Worm (Caenorhabditis elegans) whole organism, L4 larva: ENCODE results near the gene chat-1.

Experiments
- D1046.2 ChIP-seq: fragments of 200-800 bp; sonication (Bioruptor generic); IDR thresholded peaks from 2 replicates; pipeline ENCODE4 v1.3.6; 2022; ENCODE audit warnings: missing genetic modification characterization, missing compliant biosample characterization
- F49E8.2 ChIP-seq: sonication (generic microtip); optimal IDR thresholded peaks from 2 replicates; lab custom pipeline; 2016; ENCODE audit warnings: missing compliant biosample characterization, mild to moderate bottlenecking, missing genetic modification characterization, borderline replicate concordance
- T26A8.4 ChIP-seq: fragments of 200-800 bp; sonication (Bioruptor generic); IDR thresholded peaks from 2 replicates; pipeline ENCODE4 v1.3.6; 2022; ENCODE audit warnings: missing genetic modification characterization, missing compliant biosample characterization
- Y105C5A.15 ChIP-seq: fragments of 200-800 bp; sonication (Bioruptor generic); IDR thresholded peaks from 2 replicates; pipeline ENCODE4 v1.3.6; 2022; ENCODE audit warnings: missing genetic modification characterization, missing compliant biosample characterization
- Y48G9A.11 ChIP-seq: fragments of 200-800 bp; sonication (Bioruptor generic); IDR thresholded peaks from 2 replicates; pipeline ENCODE4 v1.3.6; 2022; ENCODE audit warnings: missing genetic modification reagents, missing genetic modification characterization, missing compliant biosample characterization
- Y5F2A.4 ChIP-seq: fragments of 200-800 bp; sonication (Bioruptor generic); optimal IDR thresholded peaks from 2 replicates; lab custom pipeline; 2018; ENCODE audit warnings: mild to moderate bottlenecking, missing genetic modification characterization, missing compliant biosample characterization
- Y75B8A.6 ChIP-seq: fragments of 200-800 bp; sonication (Bioruptor generic); IDR thresholded peaks from 2 replicates; pipeline ENCODE4 v1.3.6; 2022; ENCODE audit warnings: missing genetic modification reagents, missing genetic modification characterization, missing compliant biosample characterization
- aha-1 ChIP-seq: fragments of 150-350 bp; peaks from one replicate; lab custom pipeline; 2014; ENCODE audit warnings: missing biosample characterization, missing genetic modification characterization
- aly-2 ChIP-seq: sonication (generic microtip); optimal IDR thresholded peaks from 2 replicates; lab custom pipeline; 2018; ENCODE audit warnings: missing biosample characterization, missing genetic modification characterization
- arid-1 ChIP-seq: fragments of 200-800 bp; sonication (Bioruptor generic); conservative IDR thresholded peaks from 2 replicates; pipeline ENCODE4 v1.3.6; 2022; ENCODE audit warnings: missing genetic modification reagents, missing genetic modification characterization, missing compliant biosample characterization
- attf-4 ChIP-seq: sonication (generic microtip); optimal IDR thresholded peaks from 3 replicates; lab custom pipeline; 2017; ENCODE audit warnings: missing biosample characterization, missing genetic modification characterization
- ceh-20 ChIP-seq: fragments of 200-800 bp; sonication (Bioruptor generic); IDR thresholded peaks from 2 replicates; pipeline ENCODE4 v1.3.6; 2022; ENCODE audit warnings: missing genetic modification reagents, missing genetic modification characterization, missing compliant biosample characterization
- ceh-28 ChIP-seq: fragments of 150-350 bp; optimal IDR thresholded peaks from 2 replicates; lab custom pipeline; 2014; ENCODE audit warnings: missing biosample characterization, missing genetic modification reagents, missing genetic modification characterization
- ceh-62 ChIP-seq: sonication (generic microtip); optimal IDR thresholded peaks from 2 replicates; lab custom pipeline; 2017; ENCODE audit warnings: missing biosample characterization, missing genetic modification characterization
- ceh-82 ChIP-seq: sonication (generic microtip); optimal IDR thresholded peaks from 2 replicates; lab custom pipeline; 2017; ENCODE audit warnings: missing biosample characterization, missing genetic modification characterization
- cey-2 ChIP-seq: sonication (generic microtip); optimal IDR thresholded peaks from 3 replicates; lab custom pipeline; 2017; ENCODE audit warnings: missing genetic modification characterization, mild to moderate bottlenecking, missing compliant biosample characterization, antibody characterized with exemption, borderline replicate concordance; ENCODE audit not compliant: insufficient read depth
- ctbp-1 ChIP-seq: fragments of 200-800 bp; sonication (Bioruptor generic); IDR thresholded peaks from 2 replicates; pipeline ENCODE4 v1.3.6; 2022; ENCODE audit warnings: missing genetic modification reagents, missing genetic modification characterization, missing compliant biosample characterization
- daf-16 ChIP-seq, 3 experiments: sonication (generic microtip); optimal IDR thresholded peaks; 2 replicates each; lab custom pipeline; 2016 to 2017; ENCODE audit warnings: missing genetic modification characterization in 3 of 3, missing genetic modification reagents in 3 of 3, mild to moderate bottlenecking in 2 of 3, missing compliant biosample characterization in 2 of 3, missing biosample characterization in 1 of 3, moderate library complexity in 1 of 3
- daf-8 ChIP-seq: fragments of 200-800 bp; sonication (Bioruptor generic); IDR thresholded peaks from 2 replicates; pipeline ENCODE4 v1.3.6; 2022; ENCODE audit warnings: missing genetic modification characterization, missing compliant biosample characterization
- duxl-1 ChIP-seq: sonication (generic microtip); optimal IDR thresholded peaks from 2 replicates; lab custom pipeline; 2016; ENCODE audit warnings: mild to moderate bottlenecking, missing genetic modification characterization, moderate library complexity, missing compliant biosample characterization; ENCODE audit not compliant: poor library complexity
- dve-1 ChIP-seq: sonication (generic microtip); optimal IDR thresholded peaks from 2 replicates; lab custom pipeline; 2017; ENCODE audit warnings: antibody characterized with exemption, mild to moderate bottlenecking, missing genetic modification characterization, missing compliant biosample characterization; ENCODE audit not compliant: insufficient read depth
- egl-27 ChIP-seq: sonication (generic microtip); optimal IDR thresholded peaks from 3 replicates; lab custom pipeline; 2017; ENCODE audit warnings: missing biosample characterization, missing genetic modification reagents, missing genetic modification characterization
- fkh-10 ChIP-seq: fragments of 150-350 bp; optimal IDR thresholded peaks from 2 replicates; lab custom pipeline; 2014; ENCODE audit warnings: missing biosample characterization, missing genetic modification reagents, missing genetic modification characterization
- fos-1 ChIP-seq: fragments of 150-350 bp; optimal IDR thresholded peaks from 2 replicates; lab custom pipeline; 2014; ENCODE audit warnings: missing biosample characterization, missing genetic modification characterization
- gei-8 ChIP-seq: fragments of 200-800 bp; sonication (Bioruptor generic); optimal IDR thresholded peaks from 2 replicates; lab custom pipeline; 2018; ENCODE audit warnings: mild to moderate bottlenecking, missing genetic modification characterization, missing compliant biosample characterization
- hlh-11 ChIP-seq: fragments of 200-800 bp; sonication (Bioruptor generic); optimal IDR thresholded peaks from 2 replicates; lab custom pipeline; 2018; ENCODE audit warnings: mild to moderate bottlenecking, missing genetic modification characterization, missing compliant biosample characterization
- hlh-30 ChIP-seq: sonication (generic microtip); optimal IDR thresholded peaks from 2 replicates; lab custom pipeline; 2017; ENCODE audit warnings: antibody characterized with exemption, mild to moderate bottlenecking, missing genetic modification characterization, missing compliant biosample characterization; ENCODE audit not compliant: insufficient read depth
- lin-13 ChIP-seq: fragments of 150-350 bp; optimal IDR thresholded peaks from 2 replicates; lab custom pipeline; 2014; ENCODE audit warnings: missing biosample characterization, missing genetic modification reagents, missing genetic modification characterization
- lin-15B ChIP-seq: fragments of 150-350 bp; sonication (generic microtip); optimal IDR thresholded peaks from 3 replicates; lab custom pipeline; 2014; ENCODE audit warnings: missing biosample characterization, missing genetic modification characterization
- lin-29 ChIP-seq: fragments of 200-800 bp; sonication (Bioruptor generic); IDR thresholded peaks from 2 replicates; pipeline ENCODE4 v1.3.6; 2022; ENCODE audit warnings: missing genetic modification reagents, missing genetic modification characterization, missing compliant biosample characterization
- lsy-2 ChIP-seq, 2 experiments: fragments of 150-350 bp in 1 of 2; sonication (generic microtip) in 1 of 2; optimal IDR thresholded peaks; 2 replicates each; lab custom pipeline; 2014 to 2017; ENCODE audit warnings: missing biosample characterization in 2 of 2, missing genetic modification characterization in 2 of 2
- madf-9 ChIP-seq: fragments of 200-800 bp; sonication (Bioruptor generic); conservative IDR thresholded peaks from 2 replicates; pipeline ENCODE4 v1.3.6; 2022; ENCODE audit warnings: missing genetic modification reagents, missing genetic modification characterization, missing compliant biosample characterization
- mdl-1 ChIP-seq, 2 experiments: fragments of 150-350 bp in 1 of 2; sonication (generic microtip) in 1 of 2; optimal IDR thresholded peaks; 2 replicates each; lab custom pipeline; 2014 to 2017; ENCODE audit warnings: missing biosample characterization in 2 of 2, missing genetic modification characterization in 2 of 2
- mxl-2 ChIP-seq: fragments of 200-800 bp; sonication (Bioruptor generic); conservative IDR thresholded peaks from 2 replicates; pipeline ENCODE4 v1.3.6; 2022; ENCODE audit warnings: missing genetic modification reagents, missing genetic modification characterization, missing compliant biosample characterization
- mxl-3 ChIP-seq: fragments of 200-800 bp; sonication (Bioruptor generic); optimal IDR thresholded peaks from 2 replicates; lab custom pipeline; 2018; ENCODE audit warnings: mild to moderate bottlenecking, missing genetic modification characterization, missing compliant biosample characterization
- nhr-102 ChIP-seq: sonication (generic microtip); optimal IDR thresholded peaks from 2 replicates; lab custom pipeline; 2016; ENCODE audit warnings: mild to moderate bottlenecking, missing genetic modification characterization, moderate library complexity, missing compliant biosample characterization
- nhr-237 ChIP-seq: sonication (generic microtip); optimal IDR thresholded peaks from 2 replicates; lab custom pipeline; 2017; ENCODE audit warnings: missing biosample characterization, missing genetic modification characterization
- nhr-28 ChIP-seq: fragments of 150-350 bp; optimal IDR thresholded peaks from 2 replicates; lab custom pipeline; 2014; ENCODE audit warnings: missing biosample characterization, missing genetic modification characterization
- nhr-42 ChIP-seq: fragments of 200-800 bp; sonication (Bioruptor generic); IDR thresholded peaks from 2 replicates; pipeline ENCODE4 v1.3.6; 2022; ENCODE audit warnings: missing genetic modification characterization, missing compliant biosample characterization
- nhr-6 ChIP-seq: fragments of 150-350 bp; optimal IDR thresholded peaks from 2 replicates; lab custom pipeline; 2014; ENCODE audit warnings: missing biosample characterization, missing genetic modification characterization
- nhr-77 ChIP-seq: fragments of 150-350 bp; optimal IDR thresholded peaks from 2 replicates; lab custom pipeline; 2014; ENCODE audit warnings: missing biosample characterization, missing genetic modification characterization
- pqm-1 ChIP-seq: sonication (generic microtip); optimal IDR thresholded peaks from 2 replicates; lab custom pipeline; 2017; ENCODE audit warnings: missing biosample characterization, missing genetic modification characterization
- sdz-12 ChIP-seq: fragments of 200-800 bp; sonication (Bioruptor generic); optimal IDR thresholded peaks from 2 replicates; lab custom pipeline; 2018; ENCODE audit warnings: mild to moderate bottlenecking, missing genetic modification characterization, missing compliant biosample characterization
- skn-1 ChIP-seq: fragments of 150-350 bp; optimal IDR thresholded peaks from 2 replicates; lab custom pipeline; 2014; ENCODE audit warnings: missing biosample characterization, missing genetic modification characterization
- spr-1 ChIP-seq: sonication (generic microtip); optimal IDR thresholded peaks from 2 replicates; lab custom pipeline; 2016; ENCODE audit warnings: mild to moderate bottlenecking, missing genetic modification characterization, missing compliant biosample characterization
- tra-1 ChIP-seq: fragments of 200-800 bp; sonication (Bioruptor generic); IDR thresholded peaks from 2 replicates; pipeline ENCODE4 v1.3.6; 2022; ENCODE audit warnings: missing genetic modification reagents, missing genetic modification characterization, missing compliant biosample characterization
- unc-62 ChIP-seq, 3 experiments: fragments of 150-350 bp in 1 of 3; sonication (generic microtip); optimal IDR thresholded peaks in 2 of 3; peaks in 1 of 3; 1 replicate in 1 of 3; 2 replicates in 2 of 3; lab custom pipeline; 2014 to 2017; ENCODE audit warnings: missing biosample characterization in 3 of 3, missing genetic modification characterization in 3 of 3, missing genetic modification reagents in 3 of 3, missing genotype in 1 of 3
- zfp-2 ChIP-seq: sonication (generic microtip); optimal IDR thresholded peaks from 2 replicates; lab custom pipeline; 2016; ENCODE audit warnings: mild to moderate bottlenecking, missing genetic modification characterization, missing compliant biosample characterization
- zip-11 ChIP-seq: fragments of 200-800 bp; sonication (Bioruptor generic); IDR thresholded peaks from 2 replicates; pipeline ENCODE4 v1.3.6; 2022; ENCODE audit warnings: missing genetic modification characterization, missing compliant biosample characterization

chat-1 gene

DNA sequence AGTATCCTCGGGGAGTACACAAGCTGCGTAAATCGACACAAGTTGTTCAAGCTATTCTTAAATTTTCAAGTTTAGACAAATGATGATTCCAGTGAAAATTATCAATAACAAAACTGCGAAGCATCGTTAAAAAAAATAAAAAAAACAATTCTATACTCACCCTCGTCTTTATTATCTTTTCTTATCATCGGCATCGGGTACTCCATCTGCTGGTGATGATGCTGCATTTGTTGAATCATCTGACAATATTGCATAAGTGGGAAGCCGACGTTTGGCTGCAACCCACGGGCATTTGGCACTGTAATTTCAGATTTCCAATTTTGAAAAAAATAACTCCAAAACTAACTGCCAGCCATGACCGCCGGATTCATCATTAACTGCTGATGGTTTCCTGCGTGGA, 34.2 kb downstream of the chat-1 start:
- TF ChIP-seq hlh-30 (peak; percentile 41), pqm-1 (tag; lab: Kevin White, UChicago) (peak; percentile 6), lin-13 (no peak), nhr-237 (tag; lab: Kevin White, UChicago) (no peak), nhr-28 (tag; lab: Kevin White, UChicago) (peak; percentile 31), attf-4 (no peak), skn-1 (tag; lab: Kevin White, UChicago) (no peak), dve-1 (tag; lab: Kevin White, UChicago) (peak; percentile 13), daf-16 (GFP tag; optimal IDR thresholded peaks at IDR 0.05; lab: Kevin White, UChicago) (no peak), daf-16 (tag; optimal IDR thresholded peaks at IDR 0.05; lab: Kevin White, UChicago) (peak; percentile 59), lin-29 (GFP tag; lab: Robert Waterston, UW) (no peak)

DNA sequence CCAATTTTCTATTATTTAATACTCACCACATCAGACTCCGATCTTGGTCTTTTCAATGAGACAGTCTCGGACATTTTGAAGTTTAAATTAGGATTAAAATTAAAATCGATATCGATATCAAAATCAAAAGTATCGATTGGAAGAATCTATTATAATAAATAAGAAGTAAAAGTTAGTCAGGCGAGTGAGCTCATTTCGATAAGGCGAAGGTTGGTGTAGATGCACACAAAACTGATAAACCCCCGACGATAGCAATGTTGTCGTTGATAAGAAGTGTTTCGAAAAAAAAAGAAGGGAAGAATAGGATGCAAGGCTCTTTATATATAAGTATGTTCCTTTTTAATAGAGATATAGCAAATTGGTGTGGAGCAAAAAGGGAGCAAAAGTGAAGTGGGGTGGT, 35.4 kb downstream of the chat-1 start, which contains the start of gene M01H9.4:
M01H9.4 (minus strand) TSS at position 379 of the 400 bp plus-strand sequence.
- TF ChIP-seq hlh-11 (tag; lab: Kevin White, UChicago) (peak; percentile 67), ceh-28 (no peak), unc-62 (GFP tag; optimal IDR thresholded peaks at IDR 0.05 in 1 of 2; lab: Kevin White, UChicago) (no peak), unc-62 (tag; optimal IDR thresholded peaks at IDR 0.05; lab: Kevin White, UChicago) (no peak), nhr-77 (tag; lab: Kevin White, UChicago) (peak; percentile 50), aly-2 (tag; lab: Kevin White, UChicago) (no peak), fos-1 (no peak), Y105C5A.15 (GFP tag; lab: Robert Waterston, UW) (no peak), spr-1 (tag; lab: Kevin White, UChicago) (no peak), nhr-102 (tag; lab: Kevin White, UChicago) (no peak), cey-2 (tag; lab: Kevin White, UChicago) (no peak), Y48G9A.11 (GFP tag; lab: Robert Waterston, UW) (no peak), ceh-20 (GFP tag; lab: Robert Waterston, UW) (no peak), nhr-6 (tag; lab: Kevin White, UChicago) (no peak), zfp-2 (no peak), hlh-30 (peak; percentile 26), D1046.2 (GFP tag; lab: Robert Waterston, UW) (no peak), T26A8.4 (GFP tag; lab: Robert Waterston, UW) (no peak), tra-1 (GFP tag; lab: Robert Waterston, UW) (no peak), ceh-62 (tag; lab: Kevin White, UChicago) (no peak), nhr-42 (GFP tag; lab: Robert Waterston, UW) (no peak), nhr-237 (tag; lab: Kevin White, UChicago) (no peak), mxl-3 (GFP tag; lab: Kevin White, UChicago) (peak; percentile 4), arid-1 (GFP tag; lab: Robert Waterston, UW) (no peak), pqm-1 (tag; lab: Kevin White, UChicago) (peak; percentile 99), madf-9 (GFP tag; lab: Robert Waterston, UW) (no peak), egl-27 (tag; lab: Kevin White, UChicago) (no peak), mxl-2 (GFP tag; lab: Robert Waterston, UW) (no peak), aha-1 (no peak), skn-1 (tag; lab: Kevin White, UChicago) (no peak), zip-11 (no peak), daf-8 (no peak), fkh-10 (no peak), gei-8 (no peak), sdz-12 (GFP tag; lab: Kevin White, UChicago) (no peak), ceh-82 (tag; lab: Kevin White, UChicago) (no peak), mdl-1 (tag; optimal IDR thresholded peaks at IDR 0.05; lab: Kevin White, UChicago) (no peak), dve-1 (tag; lab: Kevin White, UChicago) (peak; percentile 89), duxl-1 (no peak), Y5F2A.4 (GFP tag; lab: Kevin White, UChicago) (no peak), Y75B8A.6 (no peak), F49E8.2 (tag; lab: Kevin White, UChicago) (no peak), lsy-2 (tag; optimal IDR thresholded peaks at IDR 0.05; lab: Kevin White, UChicago) (peak in 1 of 2 experiments; percentile 28), lin-15B (no peak), ctbp-1 (GFP tag; lab: Robert Waterston, UW) (no peak)
